Worm (Caenorhabditis elegans): ENCODE measurements around the gene srh-92.

srh-92 gene

DNA sequence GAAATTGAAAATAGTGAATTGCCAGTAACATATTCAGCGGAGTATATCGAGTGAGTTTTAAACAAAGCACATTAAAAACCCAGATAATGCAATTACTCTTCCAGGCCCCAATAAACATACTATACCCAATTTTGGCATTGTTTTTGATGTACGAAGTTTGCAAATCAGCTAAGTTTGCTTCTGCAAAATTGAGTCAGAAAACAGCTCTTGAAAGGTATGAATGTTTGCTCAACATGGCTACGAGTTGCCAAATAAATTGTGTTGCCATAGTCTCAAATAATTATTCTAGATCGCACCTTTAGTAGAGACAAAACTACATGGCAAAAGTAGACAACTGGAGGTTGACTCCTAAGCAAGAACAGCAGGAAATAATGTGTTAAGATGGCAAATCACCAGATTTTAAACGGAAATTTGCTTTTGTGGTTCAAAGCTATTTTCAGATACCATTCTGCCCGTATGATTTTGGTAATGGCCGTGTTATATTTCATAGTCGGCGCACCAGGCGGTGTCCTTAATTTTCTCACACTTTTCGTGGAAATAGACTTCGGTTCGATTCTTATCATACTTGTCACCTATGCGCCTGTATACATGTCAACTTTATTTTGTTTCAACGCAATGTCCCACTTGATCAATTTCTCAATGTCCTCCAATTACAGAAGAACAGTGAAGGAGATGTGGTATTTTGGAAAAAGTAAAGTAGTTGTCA lies 28.2 kb downstream of the srh-92 start:
- TF ChIP-seq B0310.2 (tag; optimal IDR thresholded peaks at IDR 0.05): no peak

DNA sequence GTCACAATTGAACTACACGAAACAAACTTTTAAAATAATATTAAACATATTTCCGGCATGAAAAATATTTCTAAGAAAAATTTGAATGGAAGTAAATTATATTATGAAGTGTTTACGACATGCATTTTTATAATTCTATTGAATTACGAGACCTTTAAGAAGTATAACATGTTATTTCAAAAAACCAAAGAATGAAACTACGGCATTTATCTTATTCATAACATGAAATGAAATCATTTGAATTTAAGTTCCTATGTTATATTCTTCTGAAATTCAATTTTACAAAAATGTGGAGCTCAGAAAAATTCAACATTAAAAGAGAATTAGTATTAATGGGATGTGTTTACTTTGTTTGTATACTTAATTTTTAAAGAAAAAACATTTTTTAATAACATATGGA lies 29.8 kb downstream of the srh-92 start, which contains the start of gene srw-71:
Gene srw-71 (minus strand): TSS at position 101 of the 400 bp plus-strand sequence.
- no peak for TF ChIP-seq pes-1 (GFP tag; IDR thresholded peaks at IDR 0.05)
- TF ChIP-seq ama-1 (optimal IDR thresholded peaks at IDR 0.05): no peak
- TF ChIP-seq F13C5.2 (tag; optimal IDR thresholded peaks at IDR 0.05): no peak
- no peak for TF ChIP-seq tbx-37 (GFP tag; conservative IDR thresholded peaks at IDR 0.05)
- TF ChIP-seq sea-1 (GFP tag; conservative IDR thresholded peaks at IDR 0.05): no peak
- TF ChIP-seq tbx-11 (GFP tag; IDR thresholded peaks at IDR 0.05): no peak
- no peak for TF ChIP-seq aly-1 (tag; optimal IDR thresholded peaks at IDR 0.05)

DNA sequence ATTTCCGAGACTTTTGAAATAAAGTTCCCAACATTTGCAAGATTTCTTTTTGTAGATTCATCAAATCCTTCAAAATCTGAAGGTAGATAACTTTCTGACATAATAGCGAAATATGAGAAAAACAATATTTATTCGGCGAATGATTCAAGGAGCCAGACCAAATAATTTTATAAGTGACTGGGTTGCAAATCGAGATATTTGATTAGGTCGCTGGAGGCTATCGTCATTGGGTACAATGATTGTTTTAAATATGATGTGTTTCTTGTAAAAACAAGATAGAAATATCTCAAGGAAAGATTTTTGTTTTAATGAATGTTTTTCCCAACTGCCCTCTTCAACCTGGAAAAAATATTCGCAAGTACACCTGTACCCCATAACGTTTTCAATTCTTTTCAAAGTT lies 31.9 kb downstream of the srh-92 start, which contains the start of gene srw-69:
Gene srw-69 (minus strand): TSS at position 101 of the 400 bp plus-strand sequence.
- no peak for TF ChIP-seq tbx-37 (GFP tag; conservative IDR thresholded peaks at IDR 0.05)
- TF ChIP-seq hnd-1 (tag; optimal IDR thresholded peaks at IDR 0.05): no peak
- TF ChIP-seq ceh-13 (GFP tag; optimal IDR thresholded peaks at IDR 0.05): no peak

DNA sequence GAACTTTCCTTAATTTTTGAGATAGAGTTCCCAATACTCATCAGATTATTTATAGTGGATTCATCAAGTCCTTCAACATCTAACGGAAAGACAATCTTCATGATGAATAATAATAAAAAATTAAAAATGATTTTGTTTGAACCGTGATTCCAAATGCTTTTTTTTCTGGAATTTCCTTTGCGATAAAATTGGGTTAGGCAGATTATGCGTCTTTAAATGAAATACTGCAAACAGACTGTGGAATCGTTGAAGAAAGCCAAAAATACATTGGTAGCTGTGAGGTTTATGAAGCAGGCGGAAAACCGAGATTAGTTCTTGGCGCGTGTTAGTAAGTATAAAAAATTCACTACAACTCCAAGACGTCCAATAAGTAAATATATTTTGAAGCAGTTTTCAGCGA lies 34.2 kb downstream of the srh-92 start, which contains the start of gene srw-68:
Gene srw-68 (minus strand): TSS at position 101 of the 400 bp plus-strand sequence.
- TF ChIP-seq hmbx-1 (tag; optimal IDR thresholded peaks at IDR 0.05) (no peak), F13C5.2 (tag; optimal IDR thresholded peaks at IDR 0.05) (no peak), pes-1 (GFP tag; IDR thresholded peaks at IDR 0.05) (no peak), ceh-13 (GFP tag; optimal IDR thresholded peaks at IDR 0.05) (no peak)

DNA sequence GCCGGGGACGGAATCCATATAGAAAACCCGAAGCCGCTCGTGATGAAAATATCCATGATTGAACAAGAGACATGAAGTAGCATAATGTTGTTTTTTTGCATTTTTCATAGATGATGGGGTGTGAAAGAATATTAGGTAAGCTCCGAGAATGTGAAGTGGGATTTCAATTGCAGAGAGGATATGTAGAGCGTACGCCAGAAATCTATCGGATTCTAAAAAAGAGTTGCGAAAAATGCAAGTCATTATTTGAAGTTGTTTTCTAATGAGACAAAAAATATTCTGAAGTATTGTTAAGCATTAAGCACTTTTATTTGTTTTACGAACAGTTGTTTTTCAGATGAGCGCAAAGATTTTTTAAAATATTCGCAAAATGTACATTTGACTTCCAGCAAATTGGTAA lies 36.5 kb downstream of the srh-92 start, which contains the start of gene F18E3.10:
Gene F18E3.10 (minus strand): TSS at position 101 of the 400 bp plus-strand sequence.
- TF ChIP-seq F13C5.2 (tag; optimal IDR thresholded peaks at IDR 0.05) (no peak), flt-1 (GFP tag; IDR thresholded peaks at IDR 0.05) (no peak), tra-4 (tag; optimal IDR thresholded peaks at IDR 0.05) (no peak), tbx-11 (GFP tag; IDR thresholded peaks at IDR 0.05) (no peak), ceh-36 (tag; optimal IDR thresholded peaks at IDR 0.05) (no peak), B0310.2 (tag; optimal IDR thresholded peaks at IDR 0.05) (no peak), hmg-4 (GFP tag; optimal IDR thresholded peaks at IDR 0.05) (no peak), ama-1 (optimal IDR thresholded peaks at IDR 0.05) (no peak), tbx-37 (GFP tag; conservative IDR thresholded peaks at IDR 0.05) (no peak), pes-1 (GFP tag; IDR thresholded peaks at IDR 0.05) (no peak), hmbx-1 (tag; optimal IDR thresholded peaks at IDR 0.05) (no peak), hnd-1 (tag; optimal IDR thresholded peaks at IDR 0.05) (no peak), sea-1 (GFP tag; conservative IDR thresholded peaks at IDR 0.05) (no peak)

DNA sequence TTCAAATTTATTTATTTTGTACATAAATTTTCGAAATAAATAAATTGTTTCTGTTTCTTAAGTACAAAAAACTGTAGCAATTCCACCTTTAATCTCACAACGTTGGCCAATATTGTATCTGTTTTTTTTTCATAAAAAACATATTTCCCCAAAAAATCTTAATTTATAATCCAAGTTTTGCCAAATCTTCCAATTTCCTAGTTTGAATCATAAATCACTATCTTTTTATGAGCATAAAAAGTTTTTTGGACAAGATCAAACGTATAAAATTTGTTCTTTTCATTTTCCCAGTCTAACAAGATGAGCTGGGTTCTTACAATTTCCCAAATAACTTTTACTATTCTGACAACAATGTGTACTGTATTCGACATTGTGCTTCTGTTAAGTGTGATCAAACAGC lies 40.6 kb downstream of the srh-92 start, which contains the start of gene srxa-4:
Gene srxa-4 (plus strand): TSS at position 301 of the 400 bp plus-strand sequence.
- TF ChIP-seq hmg-4 (GFP tag; optimal IDR thresholded peaks at IDR 0.05) (no peak), ets-7 (tag; optimal IDR thresholded peaks at IDR 0.05) (no peak), flt-1 (GFP tag; IDR thresholded peaks at IDR 0.05) (no peak), F13C5.2 (tag; optimal IDR thresholded peaks at IDR 0.05) (no peak), ceh-13 (GFP tag; optimal IDR thresholded peaks at IDR 0.05) (no peak), ceh-36 (tag; optimal IDR thresholded peaks at IDR 0.05) (no peak), hnd-1 (tag; optimal IDR thresholded peaks at IDR 0.05) (no peak), tbx-37 (GFP tag; conservative IDR thresholded peaks at IDR 0.05) (no peak), B0310.2 (tag; optimal IDR thresholded peaks at IDR 0.05) (no peak), tra-4 (tag; optimal IDR thresholded peaks at IDR 0.05) (no peak), hmbx-1 (tag; optimal IDR thresholded peaks at IDR 0.05) (no peak), aly-1 (tag; optimal IDR thresholded peaks at IDR 0.05) (no peak), sea-1 (GFP tag; conservative IDR thresholded peaks at IDR 0.05) (no peak), ama-1 (optimal IDR thresholded peaks at IDR 0.05) (no peak), pes-1 (GFP tag; IDR thresholded peaks at IDR 0.05) (no peak), tbx-11 (GFP tag; IDR thresholded peaks at IDR 0.05) (no peak), scrt-1 (GFP tag; IDR thresholded peaks at IDR 0.05) (no peak)

DNA sequence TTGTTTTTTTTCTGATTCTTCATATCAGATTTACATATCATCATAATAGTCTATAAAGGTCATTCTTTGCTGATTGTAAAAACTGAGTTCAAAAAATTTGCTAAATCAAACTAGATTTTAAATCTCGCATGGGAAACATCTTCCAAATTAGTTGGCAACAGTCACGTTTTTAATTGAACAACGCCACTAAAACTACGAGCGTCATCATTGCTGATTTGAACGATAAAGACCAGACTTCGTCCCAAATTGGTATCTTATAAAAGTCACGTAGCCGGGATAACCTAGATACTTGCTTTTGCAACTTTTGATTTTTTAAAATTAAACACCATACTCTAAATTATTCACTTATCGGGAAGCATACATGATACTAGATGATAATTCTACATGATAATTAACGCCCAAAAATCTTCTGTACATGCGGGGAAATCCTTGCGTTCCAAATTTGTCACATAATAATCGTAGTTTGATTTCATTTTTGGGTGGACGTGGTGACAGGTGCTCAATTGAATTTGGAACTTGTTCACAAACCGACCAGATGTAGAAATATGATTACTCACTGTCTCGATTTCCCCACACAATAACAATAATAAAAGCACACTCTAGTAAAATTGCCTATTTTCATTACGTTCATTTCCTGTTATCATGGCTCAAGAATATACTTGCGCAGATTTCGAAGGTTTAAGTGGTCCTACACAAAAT lies 43.6 kb downstream of the srh-92 start, which contains the start of gene srw-67:
Gene srw-67 (plus strand): TSS at position 643 of the 699 bp plus-strand sequence.
- no peak for TF ChIP-seq tbx-37 (GFP tag; conservative IDR thresholded peaks at IDR 0.05)
- TF ChIP-seq hmg-4 (GFP tag; optimal IDR thresholded peaks at IDR 0.05): no peak
- no peak for TF ChIP-seq tbx-11 (GFP tag; IDR thresholded peaks at IDR 0.05)
- no peak for TF ChIP-seq B0310.2 (tag; optimal IDR thresholded peaks at IDR 0.05)
- no peak for TF ChIP-seq hmbx-1 (tag; optimal IDR thresholded peaks at IDR 0.05)
- TF ChIP-seq tra-4 (tag; optimal IDR thresholded peaks at IDR 0.05): no peak
- no peak for TF ChIP-seq sea-1 (GFP tag; conservative IDR thresholded peaks at IDR 0.05)

DNA sequence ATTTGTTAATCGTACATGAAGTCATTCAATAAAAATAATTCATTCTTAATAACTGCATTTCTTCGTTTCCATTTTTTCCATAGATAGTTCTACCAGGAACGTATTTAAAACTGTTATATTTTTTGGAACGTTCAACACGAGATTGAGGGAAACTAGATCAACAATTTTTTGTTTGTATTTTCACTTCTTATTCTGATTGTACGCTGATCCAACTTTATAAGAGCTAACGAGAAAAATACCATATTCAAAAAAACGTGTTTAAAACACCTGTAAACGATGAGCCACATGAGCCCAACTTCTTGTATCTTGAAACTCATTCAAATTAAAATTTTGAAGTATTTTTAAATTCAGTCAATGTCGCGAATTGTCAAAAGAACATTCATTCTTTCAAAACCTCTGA lies 44.2 kb downstream of the srh-92 start:
- TF ChIP-seq sea-1 (GFP tag; conservative IDR thresholded peaks at IDR 0.05): no peak
- TF ChIP-seq hmbx-1 (tag; optimal IDR thresholded peaks at IDR 0.05): no peak
- TF ChIP-seq tra-4 (tag; optimal IDR thresholded peaks at IDR 0.05): no peak
- TF ChIP-seq scrt-1 (GFP tag; IDR thresholded peaks at IDR 0.05): no peak
- no peak for TF ChIP-seq ceh-13 (GFP tag; optimal IDR thresholded peaks at IDR 0.05)
- TF ChIP-seq ets-7 (tag; optimal IDR thresholded peaks at IDR 0.05): no peak
- no peak for TF ChIP-seq ceh-36 (tag; optimal IDR thresholded peaks at IDR 0.05)
- TF ChIP-seq F13C5.2 (tag; optimal IDR thresholded peaks at IDR 0.05): no peak
- no peak for TF ChIP-seq ama-1 (optimal IDR thresholded peaks at IDR 0.05)
- no peak for TF ChIP-seq B0310.2 (tag; optimal IDR thresholded peaks at IDR 0.05)
- TF ChIP-seq flt-1 (GFP tag; IDR thresholded peaks at IDR 0.05): no peak
